Worm (Caenorhabditis elegans) whole organism, early embryonic: Measurements from ENCODE around the gene tbx-32.
"Not testable (repeated sequence)": the region's sequence is repeated elsewhere in the genome, so short reads cannot be mapped to it uniquely, and the experiment has no call there.

ENCODE experiments used
- B0310.2 ChIP-seq: sonication (generic microtip); optimal IDR thresholded peaks from 2 replicates; lab custom pipeline; 2016; ENCODE audit warnings: mild to moderate bottlenecking, missing genetic modification characterization, missing compliant biosample characterization
- F13C5.2 ChIP-seq: sonication (generic microtip); optimal IDR thresholded peaks from 2 replicates; lab custom pipeline; 2017; ENCODE audit warnings: mild to moderate bottlenecking, missing genetic modification characterization, inconsistent platforms, missing compliant biosample characterization
- ama-1 ChIP-seq: fragments of 150-350 bp; optimal IDR thresholded peaks from 2 replicates; lab custom pipeline; 2014
- ceh-36 ChIP-seq: sonication (generic microtip); optimal IDR thresholded peaks from 2 replicates; lab custom pipeline; 2016; ENCODE audit warnings: missing genetic modification characterization, inconsistent platforms, missing compliant biosample characterization
- ets-7 ChIP-seq: sonication (generic microtip); optimal IDR thresholded peaks from 2 replicates; lab custom pipeline; 2016; ENCODE audit warnings: missing genotype, missing genetic modification characterization, missing compliant biosample characterization
- flt-1 ChIP-seq: fragments of 200-800 bp; sonication (Bioruptor generic); IDR thresholded peaks from 2 replicates; pipeline ENCODE4 v1.3.6; 2022; ENCODE audit warnings: missing genetic modification characterization, missing compliant biosample characterization
- hmbx-1 ChIP-seq: sonication (generic microtip); optimal IDR thresholded peaks from 2 replicates; lab custom pipeline; 2016; ENCODE audit warnings: mild to moderate bottlenecking, missing genetic modification characterization, missing compliant biosample characterization
- hmg-4 ChIP-seq: fragments of 200-800 bp; sonication (Bioruptor generic); optimal IDR thresholded peaks from 2 replicates; lab custom pipeline; 2018; ENCODE audit warnings: mild to moderate bottlenecking, missing genetic modification characterization, missing compliant biosample characterization
- hnd-1 ChIP-seq: sonication (generic microtip); optimal IDR thresholded peaks from 2 replicates; lab custom pipeline; 2016; ENCODE audit warnings: missing genetic modification characterization, missing compliant biosample characterization
- pes-1 ChIP-seq: fragments of 200-800 bp; sonication (Bioruptor generic); IDR thresholded peaks from 2 replicates; pipeline ENCODE4 v1.3.6; 2022; ENCODE audit warnings: missing genetic modification reagents, missing genetic modification characterization, missing compliant biosample characterization
- sea-1 ChIP-seq: fragments of 200-800 bp; sonication (Bioruptor generic); conservative IDR thresholded peaks from 2 replicates; pipeline ENCODE4 v1.3.6; 2022; ENCODE audit warnings: missing genetic modification characterization, missing compliant biosample characterization
- tbx-37 ChIP-seq: fragments of 200-800 bp; sonication (Bioruptor generic); conservative IDR thresholded peaks from 2 replicates; pipeline ENCODE4 v1.3.6; 2022; ENCODE audit warnings: missing genetic modification reagents, missing genetic modification characterization, missing compliant biosample characterization
- tra-4 ChIP-seq: sonication (generic microtip); optimal IDR thresholded peaks from 2 replicates; lab custom pipeline; 2017; ENCODE audit warnings: missing genetic modification characterization, missing compliant biosample characterization

DNA sequence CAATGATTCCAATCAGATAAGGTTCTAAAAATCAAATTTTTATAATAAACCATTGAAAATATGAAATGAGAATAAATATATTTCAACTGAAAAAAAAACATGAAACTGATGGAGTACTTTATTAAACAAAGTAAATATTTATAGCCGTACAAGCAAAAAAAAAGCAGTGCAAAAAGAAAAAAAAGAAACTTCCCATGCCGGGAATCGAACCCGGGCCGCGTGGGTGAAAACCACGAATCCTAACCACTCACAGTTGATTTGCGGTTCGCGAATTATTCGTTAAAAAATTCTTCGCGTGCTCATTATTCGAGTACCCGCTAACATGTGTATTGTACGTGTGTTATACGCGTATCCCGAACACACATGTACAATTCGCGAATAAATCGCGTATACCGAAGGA lies 35.6 kb downstream of the tbx-32 start, which contains the start of gene C36C9.6:
- not testable (repeated sequence) for TF ChIP-seq ceh-36 (tag; lab: Kevin White, UChicago); pes-1 (GFP tag; lab: Robert Waterston, UW); ama-1 (lab: Kevin White, UChicago); hnd-1; hmg-4; ets-7 (tag; lab: Kevin White, UChicago); flt-1; B0310.2 (tag; lab: Kevin White, UChicago); hmbx-1 (tag; lab: Kevin White, UChicago); tbx-37 (GFP tag; lab: Robert Waterston, UW); tra-4 (tag; lab: Kevin White, UChicago); F13C5.2; sea-1 (GFP tag; lab: Robert Waterston, UW)
